Worm (Caenorhabditis elegans) whole organism, L4 larva: ENCODE measurements around the gene nlp-81.
A peak's percentile ranks its signal among the peaks of the same experiment; 100 is the strongest.

Experiments used
- D1046.2 ChIP-seq: fragments of 200-800 bp; sonication (Bioruptor generic); IDR thresholded peaks from 2 replicates; pipeline ENCODE4 v1.3.6; 2022; ENCODE audit warnings: missing genetic modification characterization, missing compliant biosample characterization
- F49E8.2 ChIP-seq: sonication (generic microtip); optimal IDR thresholded peaks from 2 replicates; lab custom pipeline; 2016; ENCODE audit warnings: missing compliant biosample characterization, mild to moderate bottlenecking, missing genetic modification characterization, borderline replicate concordance
- Y105C5A.15 ChIP-seq: fragments of 200-800 bp; sonication (Bioruptor generic); IDR thresholded peaks from 2 replicates; pipeline ENCODE4 v1.3.6; 2022; ENCODE audit warnings: missing genetic modification characterization, missing compliant biosample characterization
- Y48G9A.11 ChIP-seq: fragments of 200-800 bp; sonication (Bioruptor generic); IDR thresholded peaks from 2 replicates; pipeline ENCODE4 v1.3.6; 2022; ENCODE audit warnings: missing genetic modification reagents, missing genetic modification characterization, missing compliant biosample characterization
- Y5F2A.4 ChIP-seq: fragments of 200-800 bp; sonication (Bioruptor generic); optimal IDR thresholded peaks from 2 replicates; lab custom pipeline; 2018; ENCODE audit warnings: mild to moderate bottlenecking, missing genetic modification characterization, missing compliant biosample characterization
- ZK337.2 ChIP-seq: fragments of 200-800 bp; sonication (Bioruptor generic); IDR thresholded peaks from 2 replicates; pipeline ENCODE4 v1.3.6; 2022; ENCODE audit warnings: missing genetic modification reagents, missing genetic modification characterization, missing compliant biosample characterization
- ZK546.5 ChIP-seq, 2 experiments: sonication (generic microtip); optimal IDR thresholded peaks; 2 replicates each; lab custom pipeline; 2017; ENCODE audit warnings: missing biosample characterization in 2 of 2, missing genetic modification characterization in 2 of 2
- aha-1 ChIP-seq: fragments of 150-350 bp; peaks from one replicate; lab custom pipeline; 2014; ENCODE audit warnings: missing biosample characterization, missing genetic modification characterization
- aly-2 ChIP-seq: sonication (generic microtip); optimal IDR thresholded peaks from 2 replicates; lab custom pipeline; 2018; ENCODE audit warnings: missing biosample characterization, missing genetic modification characterization
- attf-4 ChIP-seq: sonication (generic microtip); optimal IDR thresholded peaks from 3 replicates; lab custom pipeline; 2017; ENCODE audit warnings: missing biosample characterization, missing genetic modification characterization
- ceh-20 ChIP-seq: fragments of 200-800 bp; sonication (Bioruptor generic); IDR thresholded peaks from 2 replicates; pipeline ENCODE4 v1.3.6; 2022; ENCODE audit warnings: missing genetic modification reagents, missing genetic modification characterization, missing compliant biosample characterization
- ceh-62 ChIP-seq: sonication (generic microtip); optimal IDR thresholded peaks from 2 replicates; lab custom pipeline; 2017; ENCODE audit warnings: missing biosample characterization, missing genetic modification characterization
- ces-1 ChIP-seq: fragments of 150-350 bp; sonication (generic microtip); optimal IDR thresholded peaks from 4 replicates; lab custom pipeline; 2014; ENCODE audit warnings: missing biosample characterization, missing genetic modification reagents, missing genetic modification characterization
- ctbp-1 ChIP-seq: fragments of 200-800 bp; sonication (Bioruptor generic); IDR thresholded peaks from 2 replicates; pipeline ENCODE4 v1.3.6; 2022; ENCODE audit warnings: missing genetic modification reagents, missing genetic modification characterization, missing compliant biosample characterization
- daf-19 ChIP-seq: fragments of 200-800 bp; sonication (Bioruptor generic); conservative IDR thresholded peaks from 2 replicates; pipeline ENCODE4 v1.3.6; 2022; ENCODE audit warnings: missing genetic modification characterization, missing compliant biosample characterization
- daf-8 ChIP-seq: fragments of 200-800 bp; sonication (Bioruptor generic); IDR thresholded peaks from 2 replicates; pipeline ENCODE4 v1.3.6; 2022; ENCODE audit warnings: missing genetic modification characterization, missing compliant biosample characterization
- dmd-6 ChIP-seq: fragments of 200-800 bp; sonication (Bioruptor generic); IDR thresholded peaks from 2 replicates; pipeline ENCODE4 v1.3.6; 2022; ENCODE audit warnings: missing genetic modification reagents, missing genetic modification characterization, missing compliant biosample characterization
- duxl-1 ChIP-seq: sonication (generic microtip); optimal IDR thresholded peaks from 2 replicates; lab custom pipeline; 2016; ENCODE audit warnings: mild to moderate bottlenecking, missing genetic modification characterization, moderate library complexity, missing compliant biosample characterization; ENCODE audit not compliant: poor library complexity
- fkh-10 ChIP-seq: fragments of 150-350 bp; optimal IDR thresholded peaks from 2 replicates; lab custom pipeline; 2014; ENCODE audit warnings: missing biosample characterization, missing genetic modification reagents, missing genetic modification characterization
- fos-1 ChIP-seq: fragments of 150-350 bp; optimal IDR thresholded peaks from 2 replicates; lab custom pipeline; 2014; ENCODE audit warnings: missing biosample characterization, missing genetic modification characterization
- hif-1 ChIP-seq, 2 experiments: sonication (generic microtip); optimal IDR thresholded peaks; 2 replicates each; lab custom pipeline; 2016 to 2017; ENCODE audit warnings: missing compliant biosample characterization in 2 of 2, missing genetic modification characterization in 2 of 2, missing genetic modification reagents in 2 of 2, missing genotype in 2 of 2, mild to moderate bottlenecking in 1 of 2
- hlh-11 ChIP-seq: fragments of 200-800 bp; sonication (Bioruptor generic); optimal IDR thresholded peaks from 2 replicates; lab custom pipeline; 2018; ENCODE audit warnings: mild to moderate bottlenecking, missing genetic modification characterization, missing compliant biosample characterization
- hmg-1.1 ChIP-seq: fragments of 200-800 bp; sonication (Bioruptor generic); IDR thresholded peaks from 2 replicates; pipeline ENCODE4 v1.3.6; 2022; ENCODE audit warnings: missing genetic modification reagents, missing genetic modification characterization, missing compliant biosample characterization
- lim-7 ChIP-seq: fragments of 200-800 bp; sonication (Bioruptor generic); IDR thresholded peaks from 2 replicates; pipeline ENCODE4 v1.3.6; 2022; ENCODE audit warnings: missing genetic modification characterization, missing compliant biosample characterization
- lin-1 ChIP-seq: fragments of 200-800 bp; sonication (Bioruptor generic); IDR thresholded peaks from 2 replicates; pipeline ENCODE4 v1.3.6; 2022; ENCODE audit warnings: missing genetic modification reagents, missing genetic modification characterization, missing compliant biosample characterization
- lin-13 ChIP-seq: fragments of 150-350 bp; optimal IDR thresholded peaks from 2 replicates; lab custom pipeline; 2014; ENCODE audit warnings: missing biosample characterization, missing genetic modification reagents, missing genetic modification characterization
- lin-15B ChIP-seq: fragments of 150-350 bp; sonication (generic microtip); optimal IDR thresholded peaks from 3 replicates; lab custom pipeline; 2014; ENCODE audit warnings: missing biosample characterization, missing genetic modification characterization
- lin-38 ChIP-seq: fragments of 200-800 bp; sonication (Bioruptor generic); IDR thresholded peaks from 2 replicates; pipeline ENCODE4 v1.3.6; 2022; ENCODE audit warnings: missing genetic modification reagents, missing genetic modification characterization, missing compliant biosample characterization
- lir-3 ChIP-seq: sonication (generic microtip); optimal IDR thresholded peaks from 2 replicates; lab custom pipeline; 2016; ENCODE audit warnings: mild to moderate bottlenecking, missing genetic modification characterization, missing compliant biosample characterization
- mdl-1 ChIP-seq, 2 experiments: fragments of 150-350 bp in 1 of 2; sonication (generic microtip) in 1 of 2; optimal IDR thresholded peaks; 2 replicates each; lab custom pipeline; 2014 to 2017; ENCODE audit warnings: missing biosample characterization in 2 of 2, missing genetic modification characterization in 2 of 2
- mep-1 ChIP-seq: fragments of 150-350 bp; sonication (generic microtip); optimal IDR thresholded peaks from 3 replicates; lab custom pipeline; 2014; ENCODE audit warnings: missing biosample characterization, missing genetic modification characterization
- mes-2 ChIP-seq: sonication (generic microtip); optimal IDR thresholded peaks from 2 replicates; lab custom pipeline; 2016; ENCODE audit warnings: missing genotype, mild to moderate bottlenecking, missing genetic modification characterization, missing compliant biosample characterization; ENCODE audit not compliant: poor library complexity, severe bottlenecking
- mxl-3 ChIP-seq: fragments of 200-800 bp; sonication (Bioruptor generic); optimal IDR thresholded peaks from 2 replicates; lab custom pipeline; 2018; ENCODE audit warnings: mild to moderate bottlenecking, missing genetic modification characterization, missing compliant biosample characterization
- nhr-10 ChIP-seq: fragments of 150-350 bp; optimal IDR thresholded peaks from 2 replicates; lab custom pipeline; 2014; ENCODE audit warnings: missing biosample characterization, missing genetic modification characterization
- nhr-11 ChIP-seq: fragments of 150-350 bp; optimal IDR thresholded peaks from 2 replicates; lab custom pipeline; 2014; ENCODE audit warnings: missing biosample characterization, missing genetic modification characterization
- nhr-111 ChIP-seq: fragments of 200-800 bp; sonication (Bioruptor generic); optimal IDR thresholded peaks from 2 replicates; lab custom pipeline; 2018; ENCODE audit warnings: mild to moderate bottlenecking, missing genetic modification characterization, missing compliant biosample characterization
- nhr-237 ChIP-seq: sonication (generic microtip); optimal IDR thresholded peaks from 2 replicates; lab custom pipeline; 2017; ENCODE audit warnings: missing biosample characterization, missing genetic modification characterization
- nhr-25 ChIP-seq: sonication (generic microtip); optimal IDR thresholded peaks from 2 replicates; lab custom pipeline; 2017; ENCODE audit warnings: missing genetic modification characterization, mild to moderate bottlenecking, missing compliant biosample characterization, antibody characterized with exemption, moderate library complexity, borderline replicate concordance; ENCODE audit not compliant: insufficient read depth
- nhr-28 ChIP-seq: fragments of 150-350 bp; optimal IDR thresholded peaks from 2 replicates; lab custom pipeline; 2014; ENCODE audit warnings: missing biosample characterization, missing genetic modification characterization
- nhr-6 ChIP-seq: fragments of 150-350 bp; optimal IDR thresholded peaks from 2 replicates; lab custom pipeline; 2014; ENCODE audit warnings: missing biosample characterization, missing genetic modification characterization
- nhr-77 ChIP-seq: fragments of 150-350 bp; optimal IDR thresholded peaks from 2 replicates; lab custom pipeline; 2014; ENCODE audit warnings: missing biosample characterization, missing genetic modification characterization
- saeg-2 ChIP-seq: fragments of 200-800 bp; sonication (Bioruptor generic); IDR thresholded peaks from 2 replicates; pipeline ENCODE4 v1.3.6; 2022; ENCODE audit warnings: missing genetic modification reagents, missing genetic modification characterization, missing compliant biosample characterization
- skn-1 ChIP-seq: fragments of 150-350 bp; optimal IDR thresholded peaks from 2 replicates; lab custom pipeline; 2014; ENCODE audit warnings: missing biosample characterization, missing genetic modification characterization
- snpc-1.2 ChIP-seq: fragments of 200-800 bp; sonication (Bioruptor generic); IDR thresholded peaks from 2 replicates; pipeline ENCODE4 v1.3.6; 2022; ENCODE audit warnings: missing genetic modification reagents, missing genetic modification characterization, missing compliant biosample characterization
- snpc-4 ChIP-seq: fragments of 150-350 bp; optimal IDR thresholded peaks from 2 replicates; lab custom pipeline; 2014; ENCODE audit warnings: missing biosample characterization, missing genetic modification characterization
- tra-1 ChIP-seq: fragments of 200-800 bp; sonication (Bioruptor generic); IDR thresholded peaks from 2 replicates; pipeline ENCODE4 v1.3.6; 2022; ENCODE audit warnings: missing genetic modification reagents, missing genetic modification characterization, missing compliant biosample characterization
- unc-130 ChIP-seq: sonication (generic microtip); optimal IDR thresholded peaks from 2 replicates; lab custom pipeline; 2016; ENCODE audit warnings: missing genetic modification reagents, missing genetic modification characterization, missing compliant biosample characterization
- unc-39 ChIP-seq: sonication (generic microtip); optimal IDR thresholded peaks from 2 replicates; lab custom pipeline; 2017; ENCODE audit warnings: missing biosample characterization, missing genetic modification characterization
- unc-62 ChIP-seq, 3 experiments: fragments of 150-350 bp in 1 of 3; sonication (generic microtip); optimal IDR thresholded peaks in 2 of 3; peaks in 1 of 3; 1 replicate in 1 of 3; 2 replicates in 2 of 3; lab custom pipeline; 2014 to 2017; ENCODE audit warnings: missing biosample characterization in 3 of 3, missing genetic modification characterization in 3 of 3, missing genetic modification reagents in 3 of 3, missing genotype in 1 of 3
- zag-1 ChIP-seq: fragments of 150-350 bp; optimal IDR thresholded peaks from 2 replicates; lab custom pipeline; 2014; ENCODE audit warnings: missing biosample characterization, missing genetic modification characterization
- zfp-3 ChIP-seq: fragments of 200-800 bp; sonication (Bioruptor generic); conservative IDR thresholded peaks from 2 replicates; pipeline ENCODE4 v1.3.6; 2022; ENCODE audit warnings: missing genetic modification reagents, missing genetic modification characterization, missing compliant biosample characterization
- zip-11 ChIP-seq: fragments of 200-800 bp; sonication (Bioruptor generic); IDR thresholded peaks from 2 replicates; pipeline ENCODE4 v1.3.6; 2022; ENCODE audit warnings: missing genetic modification characterization, missing compliant biosample characterization

The nlp-81 gene

ce11 chrIV:3158175-3158574 is 17.7 kb downstream of the nlp-81 start:
- TF ChIP-seq zip-11 (GFP tag; lab: Robert Waterston, UW), result no peak
- TF ChIP-seq snpc-1.2 (GFP tag; lab: Robert Waterston, UW), result no peak
- TF ChIP-seq lir-3 (tag; lab: Kevin White, UChicago), result no peak
- TF ChIP-seq hmg-1.1, result no peak
- TF ChIP-seq nhr-28 (tag; lab: Kevin White, UChicago), result peak; percentile 95
- no peak for TF ChIP-seq daf-19 (GFP tag; lab: Robert Waterston, UW)
- TF ChIP-seq lin-15B (tag; lab: Kevin White, UChicago), result no peak
- TF ChIP-seq snpc-4 (tag; lab: Kevin White, UChicago), result no peak
- no peak for TF ChIP-seq F49E8.2 (tag; lab: Kevin White, UChicago)
- peak; percentile 1 for TF ChIP-seq mep-1
- TF ChIP-seq aly-2 (tag; lab: Kevin White, UChicago), result no peak
- no peak for TF ChIP-seq Y5F2A.4 (GFP tag; lab: Kevin White, UChicago)
- TF ChIP-seq unc-39 (tag; lab: Kevin White, UChicago), result no peak
- no peak for TF ChIP-seq nhr-237
- no peak for TF ChIP-seq nhr-25 (tag; lab: Kevin White, UChicago)
- no peak for TF ChIP-seq lin-13
- peak; percentile 68; the same call in 1 of the 2 replicates for TF ChIP-seq tra-1
- no peak for TF ChIP-seq ctbp-1 (GFP tag; lab: Robert Waterston, UW)
- TF ChIP-seq daf-8 (GFP tag; lab: Robert Waterston, UW), result no peak
- TF ChIP-seq mxl-3 (GFP tag; lab: Kevin White, UChicago), result no peak
- peak; percentile 93 for TF ChIP-seq hlh-11
- no peak for TF ChIP-seq Y48G9A.11 (GFP tag; lab: Robert Waterston, UW)
- no peak for TF ChIP-seq lim-7 (GFP tag; lab: Robert Waterston, UW)
- TF ChIP-seq ZK337.2, result no peak
- TF ChIP-seq unc-130 (GFP tag; lab: Kevin White, UChicago), result no peak
- TF ChIP-seq unc-62 (GFP tag; optimal IDR thresholded peaks at IDR 0.05 in 1 of 2; lab: Kevin White, UChicago), result no peak
- no peak for TF ChIP-seq unc-62 (tag; optimal IDR thresholded peaks at IDR 0.05; lab: Kevin White, UChicago)
- no peak for TF ChIP-seq lin-38 (GFP tag; lab: Robert Waterston, UW)
- TF ChIP-seq mes-2 (tag; lab: Kevin White, UChicago), result peak; percentile 39
- no peak for TF ChIP-seq duxl-1 (tag; lab: Kevin White, UChicago)
- TF ChIP-seq nhr-6, result peak; percentile 28
- TF ChIP-seq Y105C5A.15 (GFP tag; lab: Robert Waterston, UW), result no peak
- TF ChIP-seq ces-1 (GFP tag; lab: Kevin White, UChicago), result no peak
- no peak for TF ChIP-seq attf-4
- TF ChIP-seq zag-1, result no peak
- TF ChIP-seq fkh-10 (GFP tag; lab: Kevin White, UChicago), result no peak
- TF ChIP-seq ZK546.5 (tag; optimal IDR thresholded peaks at IDR 0.05; lab: Kevin White, UChicago), result no peak
- peak; percentile 96 for TF ChIP-seq dmd-6
- TF ChIP-seq nhr-111 (GFP tag; lab: Kevin White, UChicago), result no peak
- no peak for TF ChIP-seq nhr-10
- no peak for TF ChIP-seq skn-1 (tag; lab: Kevin White, UChicago)
- TF ChIP-seq saeg-2 (GFP tag; lab: Robert Waterston, UW), result no peak
- TF ChIP-seq hif-1 (tag; optimal IDR thresholded peaks at IDR 0.05; lab: Kevin White, UChicago), result no peak
- TF ChIP-seq mdl-1 (tag; optimal IDR thresholded peaks at IDR 0.05; lab: Kevin White, UChicago), result peak in 1 of 2 experiments; percentile 39
- 0 out of 2 replicates have a peak, but pooled peaks have one; percentile 25 for TF ChIP-seq ceh-20
- peak; percentile 83 for TF ChIP-seq nhr-77 (tag; lab: Kevin White, UChicago)
- TF ChIP-seq nhr-11, result no peak
- TF ChIP-seq fos-1 (tag; lab: Kevin White, UChicago), result no peak
- no peak for TF ChIP-seq lin-1 (GFP tag; lab: Robert Waterston, UW)
- TF ChIP-seq aha-1 (tag; lab: Kevin White, UChicago), result no peak
- TF ChIP-seq zfp-3 (GFP tag; lab: Robert Waterston, UW), result no peak
- no peak for TF ChIP-seq ceh-62 (tag; lab: Kevin White, UChicago)
- TF ChIP-seq D1046.2, result no peak
